Fruit fly (Drosophila melanogaster) whole organism, pupa: ENCODE measurements around the gene CycE.

ENCODE experiments used
- CG10348 ChIP-seq: fragments of 200-800 bp; sonication (Bioruptor generic); IDR thresholded peaks from 2 replicates; pipeline ENCODE4 v1.3.6; 2022; ENCODE audit warnings: missing biosample characterization, missing genetic modification characterization
- CG12605 ChIP-seq: fragments of 200-800 bp; sonication (Bioruptor generic); IDR thresholded peaks from 2 replicates; pipeline ENCODE4 v1.3.6; 2022; ENCODE audit warnings: missing biosample characterization, missing genetic modification characterization
- CG13204 ChIP-seq: fragments of 200-800 bp; sonication (Bioruptor generic); optimal IDR thresholded peaks from 2 replicates; lab custom pipeline; 2018; ENCODE audit warnings: missing biosample characterization, mild to moderate bottlenecking, missing genetic modification characterization, moderate library complexity
- CG14655 ChIP-seq: fragments of 200-800 bp; sonication (Bioruptor generic); optimal IDR thresholded peaks from 3 replicates; lab custom pipeline; 2017; ENCODE audit warnings: mild to moderate bottlenecking, missing biosample characterization, missing genetic modification reagents, missing genetic modification characterization
- CG15710 ChIP-seq: fragments of 200-800 bp; sonication (Bioruptor generic); optimal IDR thresholded peaks from 2 replicates; lab custom pipeline; 2018; ENCODE audit warnings: missing biosample characterization, mild to moderate bottlenecking, missing genetic modification characterization, moderate library complexity
- CG17806 ChIP-seq: fragments of 200-800 bp; sonication (Bioruptor generic); optimal IDR thresholded peaks from 2 replicates; lab custom pipeline; 2018; ENCODE audit warnings: missing biosample characterization, mild to moderate bottlenecking, missing genetic modification characterization, moderate library complexity
- CG32121 ChIP-seq: fragments of 200-800 bp; sonication (Bioruptor generic); IDR thresholded peaks from 2 replicates; pipeline ENCODE4 v1.3.6; 2022; ENCODE audit warnings: missing biosample characterization, missing genetic modification characterization
- CG34367 ChIP-seq: fragments of 200-800 bp; sonication (Bioruptor generic); optimal IDR thresholded peaks from 2 replicates; lab custom pipeline; 2018; ENCODE audit warnings: missing biosample characterization, mild to moderate bottlenecking, missing genetic modification characterization
- CG4496 ChIP-seq: fragments of 200-800 bp; sonication (Bioruptor generic); IDR thresholded peaks from 3 replicates; pipeline ENCODE4 v1.3.6; 2022; ENCODE audit warnings: missing biosample characterization, missing genetic modification characterization
- CG8159 ChIP-seq: fragments of 200-800 bp; sonication (Bioruptor generic); optimal IDR thresholded peaks from 3 replicates; lab custom pipeline; 2018; ENCODE audit warnings: missing biosample characterization, mild to moderate bottlenecking, missing genetic modification characterization, moderate library complexity
- CG8301 ChIP-seq: fragments of 200-800 bp; sonication (Bioruptor generic); optimal IDR thresholded peaks from 2 replicates; lab custom pipeline; 2018; ENCODE audit warnings: missing biosample characterization, mild to moderate bottlenecking, missing genetic modification characterization
- CG9948 ChIP-seq: fragments of 200-800 bp; sonication (Bioruptor generic); optimal IDR thresholded peaks from 2 replicates; lab custom pipeline; 2018; ENCODE audit warnings: missing biosample characterization, mild to moderate bottlenecking, missing genetic modification characterization, moderate library complexity
- D1 ChIP-seq: fragments of 200-800 bp; sonication (Bioruptor generic); optimal IDR thresholded peaks from 2 replicates; lab custom pipeline; 2018; ENCODE audit warnings: missing biosample characterization, mild to moderate bottlenecking, missing genetic modification characterization, moderate library complexity
- EcR ChIP-seq: fragments of 200-800 bp; sonication (Bioruptor generic); optimal IDR thresholded peaks from 3 replicates; lab custom pipeline; 2019; ENCODE audit warnings: missing biosample characterization, missing genetic modification characterization, mild to moderate bottlenecking, moderate library complexity, missing genetic modification reagents
- Ets98B ChIP-seq: fragments of 200-800 bp; sonication (Bioruptor generic); IDR thresholded peaks from 2 replicates; pipeline ENCODE4 v1.3.6; 2022; ENCODE audit warnings: missing biosample characterization, missing genetic modification characterization
- Pif1A ChIP-seq: fragments of 200-800 bp; sonication (Bioruptor generic); optimal IDR thresholded peaks from 3 replicates; lab custom pipeline; 2016; ENCODE audit warnings: missing biosample characterization, missing genetic modification characterization
- Pif1B ChIP-seq: fragments of 200-800 bp; sonication (Bioruptor generic); optimal IDR thresholded peaks from 3 replicates; lab custom pipeline; 2016; ENCODE audit warnings: missing biosample characterization, missing genetic modification characterization
- Snoo ChIP-seq: fragments of 200-800 bp; sonication (Bioruptor generic); optimal IDR thresholded peaks from 3 replicates; lab custom pipeline; 2017; ENCODE audit warnings: missing biosample characterization, mild to moderate bottlenecking, missing genetic modification characterization, inconsistent platforms
- fd96Ca ChIP-seq: fragments of 200-800 bp; sonication (Bioruptor generic); IDR thresholded peaks from 3 replicates; pipeline ENCODE4 v1.3.6; 2022; ENCODE audit warnings: missing biosample characterization, missing genetic modification characterization
- gl ChIP-seq: fragments of 200-800 bp; sonication (Bioruptor generic); optimal IDR thresholded peaks from 2 replicates; lab custom pipeline; 2018; ENCODE audit warnings: missing biosample characterization, mild to moderate bottlenecking, missing genetic modification characterization
- rn ChIP-seq: fragments of 200-800 bp; sonication (Bioruptor generic); IDR thresholded peaks from 2 replicates; pipeline ENCODE4 v1.3.6; 2022; ENCODE audit warnings: missing biosample characterization, missing genetic modification characterization

The CycE gene

DNA sequence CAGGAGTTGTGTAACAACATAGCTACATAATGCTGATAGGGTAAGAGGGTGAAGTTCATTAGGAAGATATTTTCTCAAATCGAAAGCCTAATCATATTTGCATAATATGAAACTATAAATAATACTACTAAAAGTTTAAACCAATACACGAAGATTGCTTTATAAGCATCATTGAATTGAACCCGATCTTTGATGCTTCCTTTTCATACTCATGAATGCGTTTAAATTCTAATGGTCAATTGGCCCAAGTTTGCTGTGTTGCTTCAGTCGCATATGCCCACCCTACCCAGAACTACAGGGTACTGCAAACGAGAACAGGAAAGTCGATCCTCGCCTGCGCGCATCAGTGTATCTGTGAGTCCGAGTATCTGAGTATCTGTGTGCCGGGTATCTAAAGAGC is 4.4 kb downstream of the CycE start:
- TF ChIP-seq CG12605 (GFP tag; lab: Robert Waterston, UW) = no peak
- no peak for TF ChIP-seq CG8301 (tag; lab: Kevin White, UChicago)
- TF ChIP-seq CG32121 (GFP tag; lab: Robert Waterston, UW) = no peak
- peak; percentile 94 for TF ChIP-seq CG34367
- no peak for TF ChIP-seq Ets98B
- no peak for TF ChIP-seq fd96Ca (GFP tag; lab: Robert Waterston, UW)
- TF ChIP-seq CG14655 (GFP tag; lab: Kevin White, UChicago) = peak; percentile 46
- TF ChIP-seq CG8159 (tag; lab: Kevin White, UChicago) = peak; percentile 45
- peak; percentile 72 for TF ChIP-seq CG13204 (GFP tag; lab: Kevin White, UChicago)
- peak; percentile 95 for TF ChIP-seq CG15710 (tag; lab: Kevin White, UChicago)
- TF ChIP-seq CG10348 = no peak
- no peak for TF ChIP-seq EcR (GFP tag; lab: Kevin White, UChicago)
- peak; percentile 25 for TF ChIP-seq Pif1B (GFP tag; lab: Kevin White, UChicago)
- no peak for TF ChIP-seq CG17806
- TF ChIP-seq CG9948 = peak; percentile 84
- TF ChIP-seq D1 = no peak
- TF ChIP-seq Snoo (tag; lab: Kevin White, UChicago) = peak; percentile 94
- TF ChIP-seq Pif1A (GFP tag; lab: Kevin White, UChicago) = peak; percentile 78
- TF ChIP-seq CG4496 (GFP tag; lab: Robert Waterston, UW) = peak; percentile 49; the same call in 1 of the 3 replicates
- TF ChIP-seq gl = no peak
- no peak for TF ChIP-seq rn (GFP tag; lab: Robert Waterston, UW)

DNA sequence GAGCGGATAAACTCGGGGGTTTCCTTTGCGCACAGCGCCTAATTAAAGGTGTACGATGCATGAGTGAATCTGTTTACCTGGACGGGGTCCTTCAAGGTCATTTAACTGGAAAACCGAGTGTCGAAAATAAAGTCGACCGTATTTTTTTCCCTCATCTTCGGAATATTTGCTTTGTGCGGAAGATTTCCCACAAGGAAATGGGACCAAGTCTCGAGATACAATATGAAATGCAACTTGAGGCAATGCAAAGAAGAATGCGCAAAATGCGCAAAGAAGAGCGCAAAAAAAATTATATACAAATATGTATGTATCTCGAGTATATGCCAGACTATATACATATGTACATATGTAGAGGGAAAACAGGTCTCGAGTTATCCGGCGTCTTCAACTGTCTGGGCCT is 5.0 kb downstream of the CycE start:
- no peak for TF ChIP-seq fd96Ca (GFP tag; lab: Robert Waterston, UW)
- no peak for TF ChIP-seq CG9948
- TF ChIP-seq Ets98B = no peak
- TF ChIP-seq rn (GFP tag; lab: Robert Waterston, UW) = no peak
- no peak for TF ChIP-seq Snoo (tag; lab: Kevin White, UChicago)
- TF ChIP-seq CG15710 (tag; lab: Kevin White, UChicago) = no peak
- no peak for TF ChIP-seq CG32121 (GFP tag; lab: Robert Waterston, UW)
- no peak for TF ChIP-seq CG4496 (GFP tag; lab: Robert Waterston, UW)
- TF ChIP-seq EcR (GFP tag; lab: Kevin White, UChicago) = no peak
- TF ChIP-seq CG10348 = no peak
- no peak for TF ChIP-seq CG8159 (tag; lab: Kevin White, UChicago)
- TF ChIP-seq gl = no peak
- no peak for TF ChIP-seq CG14655 (GFP tag; lab: Kevin White, UChicago)
- TF ChIP-seq CG17806 = no peak
- no peak for TF ChIP-seq CG8301 (tag; lab: Kevin White, UChicago)
- TF ChIP-seq Pif1B (GFP tag; lab: Kevin White, UChicago) = no peak
- no peak for TF ChIP-seq Pif1A (GFP tag; lab: Kevin White, UChicago)
- no peak for TF ChIP-seq CG13204 (GFP tag; lab: Kevin White, UChicago)

- TF ChIP-seq CG12605 (GFP tag; lab: Robert Waterston, UW) (no peak), CG10348 (no peak), CG8301 (tag; lab: Kevin White, UChicago) (no peak), Snoo (tag; lab: Kevin White, UChicago) (no peak), CG8159 (tag; lab: Kevin White, UChicago) (no peak), gl (no peak), CG32121 (GFP tag; lab: Robert Waterston, UW) (no peak), CG13204 (GFP tag; lab: Kevin White, UChicago) (no peak), CG15710 (tag; lab: Kevin White, UChicago) (no peak), rn (GFP tag; lab: Robert Waterston, UW) (no peak), Pif1B (GFP tag; lab: Kevin White, UChicago) (no peak), CG14655 (GFP tag; lab: Kevin White, UChicago) (no peak), EcR (GFP tag; lab: Kevin White, UChicago) (no peak), CG17806 (no peak), CG9948 (no peak), Ets98B (no peak), CG34367 (no peak), CG4496 (GFP tag; lab: Robert Waterston, UW) (no peak), fd96Ca (GFP tag; lab: Robert Waterston, UW) (no peak), Pif1A (GFP tag; lab: Kevin White, UChicago) (no peak)
Measured at dm6 chr2L:15741418-15741817, 6.5 kb downstream of the CycE start.

DNA sequence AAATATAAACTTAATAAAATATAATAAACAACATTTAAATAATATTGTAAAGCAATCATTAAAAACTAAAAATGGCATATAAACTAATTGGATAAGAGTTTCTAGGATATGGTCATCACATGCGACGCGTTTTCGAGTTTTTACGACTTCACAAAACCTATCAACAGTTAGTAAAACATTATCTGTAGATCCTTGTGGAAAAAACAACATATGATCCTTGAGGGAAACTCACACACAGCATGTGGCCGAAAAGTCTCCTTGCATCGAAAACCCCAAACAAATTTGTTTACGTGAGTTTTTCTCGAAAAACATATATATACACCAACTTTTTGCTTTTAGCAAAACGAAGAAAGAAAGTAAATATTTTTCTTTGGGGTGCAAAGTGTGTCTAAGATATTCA is 7.0 kb downstream of the CycE start:
- TF ChIP-seq CG14655 (GFP tag; lab: Kevin White, UChicago) = no peak
- no peak for TF ChIP-seq CG17806
- TF ChIP-seq CG13204 (GFP tag; lab: Kevin White, UChicago) = no peak
- no peak for TF ChIP-seq Pif1A (GFP tag; lab: Kevin White, UChicago)
- no peak for TF ChIP-seq rn (GFP tag; lab: Robert Waterston, UW)
- no peak for TF ChIP-seq CG32121 (GFP tag; lab: Robert Waterston, UW)
- no peak for TF ChIP-seq Pif1B (GFP tag; lab: Kevin White, UChicago)
- TF ChIP-seq CG34367 = no peak
- TF ChIP-seq CG10348 = no peak
- TF ChIP-seq Ets98B = no peak
- no peak for TF ChIP-seq D1
- no peak for TF ChIP-seq CG12605 (GFP tag; lab: Robert Waterston, UW)
- TF ChIP-seq Snoo (tag; lab: Kevin White, UChicago) = no peak
- TF ChIP-seq CG15710 (tag; lab: Kevin White, UChicago) = no peak
- TF ChIP-seq CG8301 (tag; lab: Kevin White, UChicago) = no peak
- no peak for TF ChIP-seq CG4496 (GFP tag; lab: Robert Waterston, UW)
- no peak for TF ChIP-seq CG9948
- TF ChIP-seq, all 21 proteins: peak for 0

DNA sequence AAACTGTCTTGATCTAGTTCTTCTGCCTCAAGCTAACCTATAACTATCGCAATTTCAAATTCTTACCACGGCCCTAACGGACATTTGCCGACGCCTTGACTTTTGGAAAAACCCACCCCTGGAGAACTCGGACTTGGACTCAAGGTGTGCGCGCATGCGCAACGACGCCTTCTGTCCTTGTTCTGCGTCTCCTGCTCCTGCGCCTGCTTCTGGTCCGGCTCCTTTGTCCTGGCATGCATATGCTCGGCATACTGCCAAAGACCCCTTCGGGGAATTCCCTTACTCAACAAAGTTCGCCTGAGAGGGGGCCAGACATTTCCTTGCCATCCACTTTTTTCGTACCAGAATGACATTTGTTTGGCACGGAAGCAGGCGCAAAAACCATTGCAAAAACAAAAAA is 12.0 kb downstream of the CycE start:
- TF ChIP-seq CG8159 (tag; lab: Kevin White, UChicago) = no peak
- 0 out of 2 replicates have a peak, but pooled peaks have one; percentile 14 for TF ChIP-seq CG10348
- no peak for TF ChIP-seq CG17806

DNA sequence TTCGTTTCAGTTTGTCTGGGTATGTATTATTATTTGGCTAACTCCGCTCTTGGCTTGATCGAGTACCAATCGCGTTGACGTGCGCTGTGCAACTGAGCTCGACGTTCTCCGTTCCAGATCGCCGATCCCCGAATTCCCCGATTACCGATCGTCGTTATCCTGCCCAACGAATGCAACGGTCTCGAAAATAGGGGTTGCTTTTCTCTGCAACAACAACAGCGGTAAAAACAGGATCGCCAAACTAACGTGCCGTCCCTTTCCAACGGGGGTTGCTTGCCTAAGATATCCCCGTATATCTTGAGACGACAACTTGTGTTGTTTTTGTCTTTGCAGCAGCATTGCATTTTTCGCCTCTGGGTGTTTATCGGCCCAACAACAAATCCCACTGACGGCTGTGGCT is 16.3 kb downstream of the CycE start:
- no peak for TF ChIP-seq CG8301 (tag; lab: Kevin White, UChicago)
- no peak for TF ChIP-seq Snoo (tag; lab: Kevin White, UChicago)
- TF ChIP-seq CG9948 = no peak
- TF ChIP-seq CG17806 = no peak
- TF ChIP-seq Pif1B (GFP tag; lab: Kevin White, UChicago) = no peak
- TF ChIP-seq CG14655 (GFP tag; lab: Kevin White, UChicago) = no peak
- TF ChIP-seq Ets98B = no peak
- TF ChIP-seq rn (GFP tag; lab: Robert Waterston, UW) = no peak
- no peak for TF ChIP-seq Pif1A (GFP tag; lab: Kevin White, UChicago)
- no peak for TF ChIP-seq gl
- TF ChIP-seq EcR (GFP tag; lab: Kevin White, UChicago) = no peak
- no peak for TF ChIP-seq CG10348
- no peak for TF ChIP-seq fd96Ca (GFP tag; lab: Robert Waterston, UW)
- no peak for TF ChIP-seq D1
- no peak for TF ChIP-seq CG34367
- no peak for TF ChIP-seq CG13204 (GFP tag; lab: Kevin White, UChicago)
- no peak for TF ChIP-seq CG12605 (GFP tag; lab: Robert Waterston, UW)
- TF ChIP-seq CG4496 (GFP tag; lab: Robert Waterston, UW) = no peak
- TF ChIP-seq CG8159 (tag; lab: Kevin White, UChicago) = no peak
- TF ChIP-seq CG15710 (tag; lab: Kevin White, UChicago) = no peak
